Fruit fly (Drosophila melanogaster) whole organism, embryonic: ENCODE measurements around the gene kis.

Source experiments
- Awh ChIP-seq: fragments of 200-800 bp; sonication (Bioruptor generic); IDR thresholded peaks from 2 replicates; pipeline ENCODE4, ENCODE4 v1.3.6; 2022; ENCODE audit warnings: missing biosample characterization, missing genetic modification characterization
- B-H1 ChIP-seq: fragments of 200-800 bp; sonication (Bioruptor generic); IDR thresholded peaks from 3 replicates; pipeline ENCODE4 v1.3.6; 2022; ENCODE audit warnings: missing biosample characterization, missing genetic modification characterization
- C15 ChIP-seq: fragments of 200-800 bp; sonication (Bioruptor generic); IDR thresholded peaks from 3 replicates; pipeline ENCODE4 v1.3.6; 2022; ENCODE audit warnings: missing biosample characterization, missing genetic modification characterization
- CG10366 ChIP-seq: fragments of 200-800 bp; sonication (Bioruptor generic); IDR thresholded peaks from 2 replicates; pipeline ENCODE4 v1.3.6; 2022; ENCODE audit warnings: missing biosample characterization, missing genetic modification characterization
- CG11093 ChIP-seq: fragments of 200-800 bp; sonication (Bioruptor generic); IDR thresholded peaks from 3 replicates; pipeline ENCODE4 v1.3.6; 2022; ENCODE audit warnings: missing biosample characterization, missing genetic modification characterization
- CG11695 ChIP-seq: fragments of 200-800 bp; sonication (Bioruptor generic); IDR thresholded peaks from 3 replicates; pipeline ENCODE4 v1.3.6; 2022; ENCODE audit warnings: missing biosample characterization, missing genetic modification characterization
- CG12071 ChIP-seq: fragments of 200-800 bp; sonication (Bioruptor generic); optimal IDR thresholded peaks from 3 replicates; lab custom pipeline; 2018; ENCODE audit warnings: missing biosample characterization, mild to moderate bottlenecking, missing genetic modification characterization
- CG12155 ChIP-seq: fragments of 200-800 bp; sonication (Bioruptor generic); optimal IDR thresholded peaks from 3 replicates; lab custom pipeline; 2016; ENCODE audit warnings: missing biosample characterization, missing genetic modification characterization
- CG12219 ChIP-seq: fragments of 200-800 bp; sonication (Bioruptor generic); optimal IDR thresholded peaks from 3 replicates; lab custom pipeline; 2018; ENCODE audit warnings: missing biosample characterization, mild to moderate bottlenecking, missing genetic modification characterization
- CG13894 ChIP-seq: fragments of 200-800 bp; sonication (Bioruptor generic); optimal IDR thresholded peaks from 3 replicates; lab custom pipeline; 2018; ENCODE audit warnings: missing biosample characterization, mild to moderate bottlenecking, missing genetic modification characterization, moderate library complexity
- CG14860 ChIP-seq: fragments of 200-800 bp; sonication (Bioruptor generic); IDR thresholded peaks from 3 replicates; pipeline ENCODE4 v1.3.6; 2022; ENCODE audit warnings: missing biosample characterization, missing genetic modification characterization; ENCODE audit not compliant: partially characterized antibody
- CG15011 ChIP-seq: fragments of 200-800 bp; sonication (Bioruptor generic); optimal IDR thresholded peaks from 3 replicates; lab custom pipeline; 2018; ENCODE audit warnings: missing biosample characterization, mild to moderate bottlenecking, missing genetic modification characterization
- CG16813 ChIP-seq: fragments of 200-800 bp; sonication (Bioruptor generic); IDR thresholded peaks from 3 replicates; pipeline ENCODE4 v1.3.6; 2022; ENCODE audit warnings: missing biosample characterization, missing genetic modification characterization; ENCODE audit not compliant: partially characterized antibody
- CG16863 ChIP-seq: fragments of 200-800 bp; sonication (Bioruptor generic); optimal IDR thresholded peaks from 3 replicates; lab custom pipeline; 2016; ENCODE audit warnings: missing biosample characterization, missing genetic modification characterization
- CG17829 ChIP-seq: fragments of 200-800 bp; optimal IDR thresholded peaks from 2 replicates; lab custom pipeline; 2019; ENCODE audit warnings: missing biosample characterization, mild to moderate bottlenecking, missing genetic modification characterization, moderate library complexity
- CG18476 ChIP-seq: fragments of 200-800 bp; sonication (Bioruptor generic); optimal IDR thresholded peaks from 2 replicates; lab custom pipeline; 2016; ENCODE audit warnings: missing biosample characterization, mild to moderate bottlenecking, missing genetic modification characterization
- CG34224 ChIP-seq: fragments of 200-800 bp; sonication (Bioruptor generic); IDR thresholded peaks from 3 replicates; pipeline ENCODE4 v1.3.6; 2022; ENCODE audit warnings: missing biosample characterization, missing genetic modification characterization; ENCODE audit not compliant: partially characterized antibody
- CG34422 ChIP-seq: fragments of 200-800 bp; sonication (Bioruptor generic); IDR thresholded peaks from 3 replicates; pipeline ENCODE4 v1.3.6; 2022; ENCODE audit warnings: missing biosample characterization, missing genetic modification characterization
- CG4617 ChIP-seq: fragments of 200-800 bp; sonication (Bioruptor generic); optimal IDR thresholded peaks from 3 replicates; lab custom pipeline; 2016; ENCODE audit warnings: missing biosample characterization, missing genetic modification characterization, borderline replicate concordance
- CG4730 ChIP-seq: fragments of 200-800 bp; sonication (Bioruptor generic); IDR thresholded peaks from 2 replicates; pipeline ENCODE4 v1.3.6; 2022; ENCODE audit warnings: missing biosample characterization, missing genetic modification characterization
- CG6654 ChIP-seq: fragments of 200-800 bp; sonication (Bioruptor generic); optimal IDR thresholded peaks from 2 replicates; lab custom pipeline; 2017; ENCODE audit warnings: missing biosample characterization, mild to moderate bottlenecking, missing genetic modification characterization
- CG7372 ChIP-seq: fragments of 200-800 bp; sonication (Bioruptor generic); IDR thresholded peaks from 2 replicates; pipeline ENCODE4 v1.3.6; 2022; ENCODE audit warnings: missing biosample characterization, missing genetic modification characterization
- CG7963 ChIP-seq: fragments of 200-800 bp; sonication (Bioruptor generic); IDR thresholded peaks from 3 replicates; pipeline ENCODE4 v1.3.6; 2022; ENCODE audit warnings: missing biosample characterization, missing genetic modification characterization; ENCODE audit not compliant: partially characterized antibody
- CG8944 ChIP-seq: fragments of 200-800 bp; sonication (Bioruptor generic); optimal IDR thresholded peaks from 3 replicates; lab custom pipeline; 2016; ENCODE audit warnings: missing biosample characterization, missing genetic modification characterization
- CG9727 ChIP-seq: fragments of 200-800 bp; sonication (Bioruptor generic); optimal IDR thresholded peaks from 3 replicates; lab custom pipeline; 2017; ENCODE audit warnings: missing biosample characterization, mild to moderate bottlenecking, missing genetic modification characterization
- CG9797 ChIP-seq: fragments of 200-800 bp; sonication (Bioruptor generic); optimal IDR thresholded peaks from 3 replicates; lab custom pipeline; 2018; ENCODE audit warnings: missing biosample characterization, mild to moderate bottlenecking, missing genetic modification characterization
- Deaf1 ChIP-seq: fragments of 200-800 bp; optimal IDR thresholded peaks from 3 replicates; lab custom pipeline; 2019; ENCODE audit warnings: missing biosample characterization, mild to moderate bottlenecking, missing genetic modification characterization, moderate library complexity
- HmgZ ChIP-seq: fragments of 200-800 bp; sonication (Bioruptor generic); optimal IDR thresholded peaks from 2 replicates; lab custom pipeline; 2018; ENCODE audit warnings: missing biosample characterization, mild to moderate bottlenecking, missing genetic modification characterization
- Hmx ChIP-seq: fragments of 200-800 bp; sonication (Bioruptor generic); optimal IDR thresholded peaks from 2 replicates; lab custom pipeline; 2016; ENCODE audit warnings: missing biosample characterization, missing genetic modification characterization
- Hr78 ChIP-seq, 2 experiments: fragments of 200-800 bp in 1 of 2; fragments of >200 bp in 1 of 2; sonication (Bioruptor generic) in 1 of 2; optimal IDR thresholded peaks; 2 replicates each; lab custom pipeline; 2017 to 2019; ENCODE audit warnings: missing biosample characterization in 2 of 2, missing genetic modification characterization in 2 of 2, mild to moderate bottlenecking in 1 of 2, moderate library complexity in 1 of 2
- Lim3 ChIP-seq: fragments of 200-800 bp; sonication (Bioruptor generic); IDR thresholded peaks from 2 replicates; pipeline ENCODE4 v1.3.6; 2022; ENCODE audit warnings: missing biosample characterization, missing genetic modification characterization
- Sin3A ChIP-seq: fragments of >200 bp; optimal IDR thresholded peaks from 2 replicates; lab custom pipeline; 2018
- Trl ChIP-seq, 3 experiments: fragments of >200 bp in 2 of 3; fragments of 200-800 bp in 1 of 3; sonication (Bioruptor generic) in 1 of 3; optimal IDR thresholded peaks; 2 replicates in 1 of 3; 3 replicates in 2 of 3; lab custom pipeline; 2016 to 2017; ENCODE audit warnings: missing biosample characterization in 1 of 3, missing genetic modification characterization in 1 of 3
- ash1 ChIP-seq: fragments of 200-800 bp; sonication (Bioruptor generic); optimal IDR thresholded peaks from 2 replicates; lab custom pipeline; 2018; ENCODE audit warnings: missing biosample characterization, mild to moderate bottlenecking, missing genetic modification characterization
- bsh ChIP-seq, 2 experiments: fragments of 200-800 bp; sonication (Bioruptor generic); optimal IDR thresholded peaks; 2 replicates each; lab custom pipeline; 2017 to 2018; ENCODE audit warnings: mild to moderate bottlenecking in 2 of 2, missing biosample characterization in 2 of 2, missing genetic modification characterization in 2 of 2, moderate library complexity in 1 of 2
- dan ChIP-seq: fragments of 200-800 bp; sonication (Bioruptor generic); IDR thresholded peaks from 2 replicates; pipeline ENCODE4 v1.3.6; 2022; ENCODE audit warnings: missing biosample characterization, missing genetic modification characterization
- hkb ChIP-seq, 2 experiments: fragments of 200-800 bp in 1 of 2; fragments of >200 bp in 1 of 2; sonication (Bioruptor generic) in 1 of 2; IDR thresholded peaks in 1 of 2; optimal IDR thresholded peaks in 1 of 2; 2 replicates each; pipeline versions ENCODE4 v1.3.6 to Lab custom; 2017 to 2022; ENCODE audit warnings: missing biosample characterization in 1 of 2, missing genetic modification characterization in 1 of 2
- kni ChIP-seq: fragments of 200-800 bp; sonication (Bioruptor generic); optimal IDR thresholded peaks from 3 replicates; lab custom pipeline; 2017; ENCODE audit warnings: mild to moderate bottlenecking, missing biosample characterization, missing genetic modification reagents, missing genetic modification characterization
- lab ChIP-seq: fragments of 200-800 bp; sonication (Bioruptor generic); optimal IDR thresholded peaks from 3 replicates; lab custom pipeline; 2017; ENCODE audit warnings: missing biosample characterization, missing genetic modification characterization, mild to moderate bottlenecking, moderate library complexity, missing genetic modification reagents
- lov ChIP-seq, 2 experiments: fragments of 200-800 bp in 1 of 2; fragments of >200 bp in 1 of 2; sonication (Bioruptor generic) in 1 of 2; IDR thresholded peaks in 1 of 2; optimal IDR thresholded peaks in 1 of 2; 2 replicates in 1 of 2; 3 replicates in 1 of 2; pipeline versions ENCODE4 v1.3.6 to Lab custom; 2017 to 2022; ENCODE audit warnings: missing biosample characterization in 1 of 2, missing genetic modification characterization in 1 of 2
- nerfin-2 ChIP-seq: fragments of 200-800 bp; sonication (Bioruptor generic); IDR thresholded peaks from 2 replicates; pipeline ENCODE4 v1.3.6; 2022; ENCODE audit warnings: missing biosample characterization, missing genetic modification characterization; ENCODE audit not compliant: partially characterized antibody
- org-1 ChIP-seq: fragments of 200-800 bp; sonication (Bioruptor generic); optimal IDR thresholded peaks from 2 replicates; lab custom pipeline; 2017; ENCODE audit warnings: missing biosample characterization, missing genetic modification characterization
- pzg ChIP-seq: fragments of 200-800 bp; sonication (Bioruptor generic); optimal IDR thresholded peaks from 3 replicates; lab custom pipeline; 2018; ENCODE audit warnings: missing biosample characterization, mild to moderate bottlenecking, missing genetic modification characterization, moderate library complexity
- sens ChIP-seq: fragments of 200-800 bp; sonication (Bioruptor generic); peaks from one replicate; lab custom pipeline; 2016; ENCODE audit warnings: missing biosample characterization, missing genetic modification characterization
- sim ChIP-seq: fragments of 200-800 bp; sonication (Bioruptor generic); IDR thresholded peaks from 2 replicates; pipeline ENCODE4 v1.3.6; 2022; ENCODE audit warnings: missing biosample characterization, missing genetic modification characterization
- sug ChIP-seq: fragments of 200-800 bp; optimal IDR thresholded peaks from 2 replicates; lab custom pipeline; 2019; ENCODE audit warnings: missing biosample characterization, mild to moderate bottlenecking, missing genetic modification characterization, moderate library complexity
- trem ChIP-seq: fragments of 200-800 bp; optimal IDR thresholded peaks from 3 replicates; lab custom pipeline; 2019; ENCODE audit warnings: missing biosample characterization, mild to moderate bottlenecking, missing genetic modification characterization, moderate library complexity
- ttk ChIP-seq: fragments of 200-800 bp; sonication (Bioruptor generic); IDR thresholded peaks from 2 replicates; pipeline ENCODE4 v2.1.2; 2022; ENCODE audit warnings: missing biosample characterization, missing genetic modification characterization
- twi ChIP-seq: fragments of 200-800 bp; optimal IDR thresholded peaks from 2 replicates; lab custom pipeline; 2019; ENCODE audit warnings: missing biosample characterization, mild to moderate bottlenecking, missing genetic modification characterization, moderate library complexity
- tx ChIP-seq: fragments of 200-800 bp; sonication (Bioruptor generic); optimal IDR thresholded peaks from 2 replicates; lab custom pipeline; 2016; ENCODE audit warnings: missing biosample characterization, missing genetic modification characterization

The kis gene

dm6 chr2L:271553-271952 is 20.9 kb upstream of the kis start, which contains the start of gene Dus1 (continued):
- peak; percentile 53; the same call in 2 of the 3 replicates for TF ChIP-seq CG16813 (GFP tag; lab: Robert Waterston, UW)
- no peak for TF ChIP-seq CG18476 (GFP tag; lab: Kevin White, UChicago)
- no peak for TF ChIP-seq CG11695 (GFP tag; lab: Robert Waterston, UW)
- TF ChIP-seq lab (GFP tag; lab: Kevin White, UChicago) = no peak
- TF ChIP-seq CG16863 (GFP tag; lab: Kevin White, UChicago) = no peak
- no peak for TF ChIP-seq dan
- TF ChIP-seq Trl (optimal IDR thresholded peaks at IDR 0.05; lab: Kevin White, UChicago) = no peak
- no peak for TF ChIP-seq Trl (GFP tag; optimal IDR thresholded peaks at IDR 0.05; lab: Kevin White, UChicago)
- peak; percentile 13 for TF ChIP-seq CG9797 (GFP tag; lab: Kevin White, UChicago)
- no peak for TF ChIP-seq sim (GFP tag; lab: Robert Waterston, UW)
- TF ChIP-seq CG17829 (tag; lab: Kevin White, UChicago) = peak; percentile 53
- TF ChIP-seq hkb (optimal IDR thresholded peaks at IDR 0.05; lab: Kevin White, UChicago) = no peak
- TF ChIP-seq hkb (GFP tag; IDR thresholded peaks at IDR 0.05; lab: Robert Waterston, UW) = no peak
- TF ChIP-seq trem = peak; percentile 47
- TF ChIP-seq ash1 (GFP tag; lab: Kevin White, UChicago) = no peak
- peak; percentile 65; the same call in 1 of the 2 replicates for TF ChIP-seq nerfin-2
- no peak for TF ChIP-seq CG12155 (GFP tag; lab: Kevin White, UChicago)
- TF ChIP-seq Hr78 (GFP tag; optimal IDR thresholded peaks at IDR 0.05; lab: Kevin White, UChicago) = no peak
- TF ChIP-seq CG6654 (GFP tag; lab: Kevin White, UChicago) = no peak
- no peak for TF ChIP-seq CG4730
- no peak for TF ChIP-seq CG12071 (GFP tag; lab: Kevin White, UChicago)
- TF ChIP-seq CG34224 (GFP tag; lab: Robert Waterston, UW) = peak; percentile 84
- TF ChIP-seq Deaf1 = no peak
- no peak for TF ChIP-seq CG7372
- TF ChIP-seq CG8944 (GFP tag; lab: Kevin White, UChicago) = no peak
- TF ChIP-seq sens = peak; percentile 38
- TF ChIP-seq CG4617 (GFP tag; lab: Kevin White, UChicago) = peak; percentile 44
- no peak for TF ChIP-seq lov (optimal IDR thresholded peaks at IDR 0.05; lab: Kevin White, UChicago)
- no peak for TF ChIP-seq lov (GFP tag; IDR thresholded peaks at IDR 0.05; lab: Robert Waterston, UW)
- TF ChIP-seq kni (GFP tag; lab: Kevin White, UChicago) = no peak
- TF ChIP-seq CG11093 (GFP tag; lab: Robert Waterston, UW) = no peak
- TF ChIP-seq pzg = peak; percentile 71
- TF ChIP-seq C15 (GFP tag; lab: Robert Waterston, UW) = no peak
- peak; percentile 14 for TF ChIP-seq sug (tag; lab: Kevin White, UChicago)
- no peak for TF ChIP-seq CG9727 (GFP tag; lab: Kevin White, UChicago)
- TF ChIP-seq tx (GFP tag; lab: Kevin White, UChicago) = no peak
- peak; percentile 9 for TF ChIP-seq Sin3A (lab: Kevin White, UChicago)
- no peak for TF ChIP-seq ttk (GFP tag; lab: Robert Waterston, UW)
- TF ChIP-seq CG14860 (GFP tag; lab: Robert Waterston, UW) = peak; percentile 58; the same call in 2 of the 3 replicates
- no peak for TF ChIP-seq B-H1 (GFP tag; lab: Robert Waterston, UW)
- TF ChIP-seq CG34422 = peak; percentile 49; the same call in 1 of the 3 replicates
- TF ChIP-seq CG10366 = no peak
- TF ChIP-seq org-1 (GFP tag; lab: Kevin White, UChicago) = no peak
- TF ChIP-seq twi (tag; lab: Kevin White, UChicago) = no peak
- no peak for TF ChIP-seq Hmx (GFP tag; lab: Kevin White, UChicago)
- TF ChIP-seq CG15011 (GFP tag; lab: Kevin White, UChicago) = no peak
- TF ChIP-seq bsh (GFP tag; optimal IDR thresholded peaks at IDR 0.05; lab: Kevin White, UChicago) = no peak
- no peak for TF ChIP-seq Lim3 (GFP tag; lab: Robert Waterston, UW)
- TF ChIP-seq CG12219 (GFP tag; lab: Kevin White, UChicago) = no peak
- TF ChIP-seq CG7963 (GFP tag; lab: Robert Waterston, UW) = no peak
- TF ChIP-seq Awh (GFP tag; lab: Robert Waterston, UW) = no peak
- TF ChIP-seq HmgZ = peak; percentile 48
- TF ChIP-seq CG13894 (tag; lab: Kevin White, UChicago) = peak; percentile 41
